Fruit fly (Drosophila melanogaster) whole organism, prepupa: ENCODE data around the gene APC7.

Experiments
- CG10631 ChIP-seq: fragments of 200-800 bp; sonication (Bioruptor generic); optimal IDR thresholded peaks from 2 replicates; lab custom pipeline; 2016; ENCODE audit warnings: missing biosample characterization, missing genetic modification characterization
- CG10669 ChIP-seq: fragments of 200-800 bp; sonication (Bioruptor generic); optimal IDR thresholded peaks from 3 replicates; lab custom pipeline; 2018; ENCODE audit warnings: missing biosample characterization, mild to moderate bottlenecking, missing genetic modification characterization, moderate library complexity
- CG11294 ChIP-seq: fragments of 200-800 bp; sonication (Bioruptor generic); IDR thresholded peaks from 2 replicates; pipeline ENCODE4 v1.3.6; 2022; ENCODE audit warnings: missing biosample characterization, missing genetic modification characterization
- CG11762 ChIP-seq: fragments of 200-800 bp; sonication (Bioruptor generic); optimal IDR thresholded peaks from 3 replicates; lab custom pipeline; 2016; ENCODE audit warnings: missing biosample characterization, missing genetic modification characterization; ENCODE audit not compliant: insufficient read depth
- CG11902 ChIP-seq: fragments of 200-800 bp; sonication (Bioruptor generic); optimal IDR thresholded peaks from 3 replicates; lab custom pipeline; 2016; ENCODE audit warnings: missing biosample characterization, missing genetic modification characterization
- CG15336 ChIP-seq: fragments of 200-800 bp; sonication (Bioruptor generic); IDR thresholded peaks from 2 replicates; pipeline ENCODE4 v1.3.6; 2022; ENCODE audit warnings: missing biosample characterization, missing genetic modification characterization
- CG16779 ChIP-seq: fragments of 200-800 bp; sonication (Bioruptor generic); optimal IDR thresholded peaks from 3 replicates; lab custom pipeline; 2017; ENCODE audit warnings: missing biosample characterization, mild to moderate bottlenecking, missing genetic modification characterization
- CG31627 ChIP-seq: fragments of 200-800 bp; sonication (Bioruptor generic); optimal IDR thresholded peaks from 3 replicates; lab custom pipeline; 2016; ENCODE audit warnings: missing biosample characterization, missing genetic modification characterization
- CG32006 ChIP-seq: fragments of 200-800 bp; sonication (Bioruptor generic); optimal IDR thresholded peaks from 3 replicates; lab custom pipeline; 2017; ENCODE audit warnings: missing biosample characterization, mild to moderate bottlenecking, missing genetic modification characterization
- CG34406 ChIP-seq: fragments of 200-800 bp; sonication (Bioruptor generic); optimal IDR thresholded peaks from 3 replicates; lab custom pipeline; 2016; ENCODE audit warnings: missing biosample characterization, missing genetic modification characterization
- CG3919 ChIP-seq: fragments of 200-800 bp; sonication (Bioruptor generic); optimal IDR thresholded peaks from 3 replicates; lab custom pipeline; 2016; ENCODE audit warnings: missing biosample characterization, missing genetic modification characterization
- CG4318 ChIP-seq: fragments of 200-800 bp; sonication (Bioruptor generic); optimal IDR thresholded peaks from 3 replicates; lab custom pipeline; 2017; ENCODE audit warnings: missing biosample characterization, mild to moderate bottlenecking, missing genetic modification characterization
- CG6163 ChIP-seq: fragments of 200-800 bp; sonication (Bioruptor generic); IDR thresholded peaks from 3 replicates; pipeline ENCODE4 v1.3.6; 2022; ENCODE audit warnings: missing biosample characterization, missing genetic modification characterization
- CG6276 ChIP-seq: fragments of 200-800 bp; sonication (Bioruptor generic); optimal IDR thresholded peaks from 2 replicates; lab custom pipeline; 2017; ENCODE audit warnings: missing biosample characterization, mild to moderate bottlenecking, missing genetic modification characterization
- CG6792 ChIP-seq: fragments of 200-800 bp; sonication (Bioruptor generic); optimal IDR thresholded peaks from 3 replicates; lab custom pipeline; 2016; ENCODE audit warnings: missing biosample characterization, missing genetic modification characterization
- CG6808 ChIP-seq: fragments of 200-800 bp; sonication (Bioruptor generic); optimal IDR thresholded peaks from 3 replicates; lab custom pipeline; 2017; ENCODE audit warnings: missing biosample characterization, missing genetic modification characterization, mild to moderate bottlenecking, moderate library complexity, missing genetic modification reagents
- CG6854 ChIP-seq: fragments of 200-800 bp; sonication (Bioruptor generic); optimal IDR thresholded peaks from 2 replicates; lab custom pipeline; 2017; ENCODE audit warnings: missing biosample characterization, mild to moderate bottlenecking, missing genetic modification characterization
- CG8319 ChIP-seq: fragments of 200-800 bp; sonication (Bioruptor generic); optimal IDR thresholded peaks from 3 replicates; lab custom pipeline; 2016; ENCODE audit warnings: missing biosample characterization, missing genetic modification characterization
- CG9139 ChIP-seq: fragments of 200-800 bp; sonication (Bioruptor generic); optimal IDR thresholded peaks from 3 replicates; lab custom pipeline; 2017; ENCODE audit warnings: missing biosample characterization, mild to moderate bottlenecking, missing genetic modification characterization
- Eip75B ChIP-seq: fragments of 200-800 bp; sonication (Bioruptor generic); optimal IDR thresholded peaks from 3 replicates; lab custom pipeline; 2016; ENCODE audit warnings: missing biosample characterization, missing genetic modification characterization
- Eip78C ChIP-seq: fragments of 200-800 bp; sonication (Bioruptor generic); peaks from one replicate; lab custom pipeline; 2016; ENCODE audit warnings: missing biosample characterization, missing genetic modification characterization
- Eip93F ChIP-seq: fragments of 200-800 bp; sonication (Bioruptor generic); optimal IDR thresholded peaks from 2 replicates; lab custom pipeline; 2016; ENCODE audit warnings: missing biosample characterization, mild to moderate bottlenecking, missing genetic modification characterization
- Ets21C ChIP-seq: fragments of 200-800 bp; sonication (Bioruptor generic); optimal IDR thresholded peaks from 3 replicates; lab custom pipeline; 2016; ENCODE audit warnings: missing biosample characterization, missing genetic modification characterization
- Hr38 ChIP-seq: sonication (Bioruptor generic); optimal IDR thresholded peaks from 2 replicates; lab custom pipeline; 2016; ENCODE audit warnings: missing biosample characterization, missing genetic modification characterization
- Hr39 ChIP-seq: fragments of 200-800 bp; sonication (Bioruptor generic); optimal IDR thresholded peaks from 2 replicates; lab custom pipeline; 2016; ENCODE audit warnings: missing biosample characterization, missing genetic modification characterization
- Hr4 ChIP-seq: fragments of 200-800 bp; sonication (Bioruptor generic); optimal IDR thresholded peaks from 3 replicates; lab custom pipeline; 2016; ENCODE audit warnings: missing biosample characterization, missing genetic modification characterization
- Lpt ChIP-seq: fragments of 200-800 bp; sonication (Bioruptor generic); optimal IDR thresholded peaks from 3 replicates; lab custom pipeline; 2016; ENCODE audit warnings: missing biosample characterization, missing genetic modification characterization
- OdsH ChIP-seq: fragments of 200-800 bp; sonication (Bioruptor generic); optimal IDR thresholded peaks from 3 replicates; lab custom pipeline; 2016; ENCODE audit warnings: missing biosample characterization, missing genetic modification characterization
- Smox ChIP-seq: fragments of 200-800 bp; sonication (Bioruptor generic); optimal IDR thresholded peaks from 3 replicates; lab custom pipeline; 2016; ENCODE audit warnings: missing biosample characterization, missing genetic modification characterization
- Sox102F ChIP-seq: fragments of 200-800 bp; sonication (Bioruptor generic); optimal IDR thresholded peaks from 2 replicates; lab custom pipeline; 2016; ENCODE audit warnings: missing biosample characterization, mild to moderate bottlenecking, missing genetic modification characterization
- Sox14 ChIP-seq: fragments of 200-800 bp; sonication (Bioruptor generic); optimal IDR thresholded peaks from 3 replicates; lab custom pipeline; 2016; ENCODE audit warnings: missing biosample characterization, missing genetic modification characterization
- achi ChIP-seq: fragments of 200-800 bp; sonication (Bioruptor generic); optimal IDR thresholded peaks from 3 replicates; lab custom pipeline; 2016; ENCODE audit warnings: missing biosample characterization, missing genetic modification characterization
- acj6 ChIP-seq: fragments of 200-800 bp; sonication (Bioruptor generic); optimal IDR thresholded peaks from 3 replicates; lab custom pipeline; 2016; ENCODE audit warnings: missing biosample characterization, missing genetic modification characterization
- cyc ChIP-seq: fragments of 200-800 bp; sonication (Bioruptor generic); optimal IDR thresholded peaks from 3 replicates; lab custom pipeline; 2016; ENCODE audit warnings: missing biosample characterization, missing genetic modification characterization
- dac ChIP-seq: fragments of 200-800 bp; sonication (Bioruptor generic); optimal IDR thresholded peaks from 2 replicates; lab custom pipeline; 2017; ENCODE audit warnings: missing biosample characterization, mild to moderate bottlenecking, missing genetic modification characterization
- dsx ChIP-seq: fragments of 200-800 bp; optimal IDR thresholded peaks from 3 replicates; lab custom pipeline; 2019; ENCODE audit warnings: missing biosample characterization, mild to moderate bottlenecking, missing genetic modification characterization, moderate library complexity; ENCODE audit not compliant: poor library complexity, severe bottlenecking
- eg ChIP-seq: fragments of 200-800 bp; sonication (Bioruptor generic); IDR thresholded peaks from 3 replicates; pipeline ENCODE4 v1.3.6; 2022; ENCODE audit warnings: missing biosample characterization, missing genetic modification characterization
- fd59A ChIP-seq: fragments of 200-800 bp; sonication (Bioruptor generic); optimal IDR thresholded peaks from 2 replicates; lab custom pipeline; 2017; ENCODE audit warnings: missing biosample characterization, mild to moderate bottlenecking, missing genetic modification characterization, missing genetic modification reagents
- fd85E ChIP-seq: fragments of 200-800 bp; sonication (Bioruptor generic); optimal IDR thresholded peaks from 3 replicates; lab custom pipeline; 2016; ENCODE audit warnings: missing biosample characterization, missing genetic modification characterization
- fkh ChIP-seq: fragments of 200-800 bp; sonication (Bioruptor generic); optimal IDR thresholded peaks from 3 replicates; lab custom pipeline; 2017; ENCODE audit warnings: missing biosample characterization, mild to moderate bottlenecking, missing genetic modification characterization, moderate library complexity
- lz ChIP-seq: fragments of 200-800 bp; sonication (Bioruptor generic); optimal IDR thresholded peaks from 3 replicates; lab custom pipeline; 2016; ENCODE audit warnings: missing biosample characterization, missing genetic modification characterization
- net ChIP-seq: fragments of 200-800 bp; sonication (Bioruptor generic); optimal IDR thresholded peaks from 3 replicates; lab custom pipeline; 2016; ENCODE audit warnings: missing biosample characterization, missing genetic modification characterization
- pdm3 ChIP-seq: fragments of 200-800 bp; sonication (Bioruptor generic); optimal IDR thresholded peaks from 3 replicates; lab custom pipeline; 2016; ENCODE audit warnings: missing biosample characterization, missing genetic modification characterization
- salr ChIP-seq, 2 experiments: fragments of 200-800 bp; sonication (Bioruptor generic); optimal IDR thresholded peaks; 3 replicates each; lab custom pipeline; 2016 to 2018; ENCODE audit warnings: missing biosample characterization in 2 of 2, missing genetic modification characterization in 2 of 2, mild to moderate bottlenecking in 1 of 2
- ss ChIP-seq, 2 experiments: fragments of 200-800 bp; sonication (Bioruptor generic); optimal IDR thresholded peaks; 2 replicates in 1 of 2; 3 replicates in 1 of 2; lab custom pipeline; 2017 to 2018; ENCODE audit warnings: mild to moderate bottlenecking in 2 of 2, missing biosample characterization in 2 of 2, missing genetic modification characterization in 2 of 2, moderate library complexity in 1 of 2
- svp ChIP-seq: fragments of 200-800 bp; sonication (Bioruptor generic); peaks from one replicate; lab custom pipeline; 2016; ENCODE audit warnings: missing biosample characterization, missing genetic modification characterization
- topi ChIP-seq: fragments of 200-800 bp; sonication (Bioruptor generic); optimal IDR thresholded peaks from 3 replicates; lab custom pipeline; 2016; ENCODE audit warnings: missing biosample characterization, missing genetic modification characterization
- vri ChIP-seq: fragments of 200-800 bp; sonication (Bioruptor generic); optimal IDR thresholded peaks from 3 replicates; lab custom pipeline; 2016; ENCODE audit warnings: missing biosample characterization, mild to moderate bottlenecking, missing genetic modification characterization

Gene APC7

dm6 chrX:6642593-6643257 lies 45.8 kb downstream of the APC7 start (continued):
- peak; percentile 61 for TF ChIP-seq CG10631 (GFP tag; lab: Kevin White, UChicago)
- no peak for TF ChIP-seq Hr38 (GFP tag; lab: Kevin White, UChicago)
- TF ChIP-seq CG11294 (GFP tag; lab: Robert Waterston, UW) = peak; percentile 42; the same call in 1 of the 2 replicates
- peak; percentile 29 for TF ChIP-seq vri
- TF ChIP-seq CG11762 (GFP tag; lab: Kevin White, UChicago) = peak; percentile 15
- TF ChIP-seq OdsH (GFP tag; lab: Kevin White, UChicago) = peak; percentile 43
- TF ChIP-seq Sox102F (GFP tag; lab: Kevin White, UChicago) = peak; percentile 56
- TF ChIP-seq CG11902 (GFP tag; lab: Kevin White, UChicago) = no peak
- TF ChIP-seq dac = no peak
- TF ChIP-seq CG10669 (GFP tag; lab: Kevin White, UChicago) = peak; percentile 35
- no peak for TF ChIP-seq fkh
- TF ChIP-seq pdm3 (GFP tag; lab: Kevin White, UChicago) = peak; percentile 60
- no peak for TF ChIP-seq CG6854 (GFP tag; lab: Kevin White, UChicago)
- peak; percentile 30 for TF ChIP-seq net (GFP tag; lab: Kevin White, UChicago)
- TF ChIP-seq CG6276 (GFP tag; lab: Kevin White, UChicago) = peak; percentile 34
- TF ChIP-seq lz (GFP tag; lab: Kevin White, UChicago) = peak; percentile 61
- TF ChIP-seq Lpt (GFP tag; lab: Kevin White, UChicago) = no peak
- TF ChIP-seq CG15336 (GFP tag; lab: Robert Waterston, UW) = peak; percentile 81
- peak; percentile 59 for TF ChIP-seq Hr39 (GFP tag; lab: Kevin White, UChicago)
- TF ChIP-seq fd85E = no peak
- TF ChIP-seq CG6163 = peak; percentile 80
- TF ChIP-seq svp = peak; percentile 84
- no peak for TF ChIP-seq Eip93F (GFP tag; lab: Kevin White, UChicago)
- TF ChIP-seq cyc (GFP tag; lab: Kevin White, UChicago) = peak; percentile 44
- peak; percentile 61 for TF ChIP-seq Hr4
- peak; percentile 31 for TF ChIP-seq acj6 (GFP tag; lab: Kevin White, UChicago)
- TF ChIP-seq eg = peak; percentile 66; the same call in 1 of the 3 replicates
- TF ChIP-seq, all 60 proteins: peak for 45

dm6 chrX:6646846-6647245 lies 50.0 kb downstream of the APC7 start:
- TF ChIP-seq Ets21C (GFP tag; lab: Kevin White, UChicago) (no peak), CG11294 (GFP tag; lab: Robert Waterston, UW) (no peak), Sox14 (GFP tag; lab: Kevin White, UChicago) (peak; percentile 18), acj6 (GFP tag; lab: Kevin White, UChicago) (peak; percentile 26), OdsH (GFP tag; lab: Kevin White, UChicago) (peak; percentile 4), CG11902 (GFP tag; lab: Kevin White, UChicago) (no peak), CG10631 (GFP tag; lab: Kevin White, UChicago) (peak; percentile 25), CG4318 (no peak), fd59A (no peak), CG6163 (0 out of 3 replicates have a peak, but pooled peaks have one; percentile 28), CG6792 (GFP tag; lab: Kevin White, UChicago) (peak; percentile 5), lz (GFP tag; lab: Kevin White, UChicago) (no peak), Eip93F (GFP tag; lab: Kevin White, UChicago) (no peak), fkh (no peak), dsx (GFP tag; lab: Kevin White, UChicago) (peak; percentile 1), Sox102F (GFP tag; lab: Kevin White, UChicago) (no peak), salr (GFP tag; optimal IDR thresholded peaks at IDR 0.05; lab: Kevin White, UChicago) (peak in 1 of 2 experiments; percentile 6), CG34406 (GFP tag; lab: Kevin White, UChicago) (no peak), CG16779 (tag; lab: Kevin White, UChicago) (no peak), ss (GFP tag; optimal IDR thresholded peaks at IDR 0.05; lab: Kevin White, UChicago) (peak in 1 of 2 experiments; percentile 21), Smox (peak; percentile 24), CG32006 (GFP tag; lab: Kevin White, UChicago) (peak; percentile 37), CG6808 (GFP tag; lab: Kevin White, UChicago) (no peak), achi (GFP tag; lab: Kevin White, UChicago) (peak; percentile 31), Hr4 (peak; percentile 13), Eip75B (GFP tag; lab: Kevin White, UChicago) (no peak), topi (GFP tag; lab: Kevin White, UChicago) (no peak), Hr38 (GFP tag; lab: Kevin White, UChicago) (no peak), CG9139 (GFP tag; lab: Kevin White, UChicago) (no peak), CG8319 (GFP tag; lab: Kevin White, UChicago) (no peak), fd85E (no peak), CG31627 (GFP tag; lab: Kevin White, UChicago) (peak; percentile 13), Eip78C (GFP tag; lab: Kevin White, UChicago) (peak; percentile 73), CG3919 (GFP tag; lab: Kevin White, UChicago) (peak; percentile 9)
